Fruit fly (Drosophila melanogaster): ENCODE measurements around the gene CG11722.

Gene CG11722

dm6 chr3R:10078468-10079143, 33.3 kb upstream of the CG11722 start:
- TF ChIP-seq CG14711 (tag; optimal IDR thresholded peaks at IDR 0.05), result peak; percentile 0
- TF ChIP-seq Mnt (GFP tag; optimal IDR thresholded peaks at IDR 0.05), result no peak
- no peak for TF ChIP-seq tj (GFP tag; optimal IDR thresholded peaks at IDR 0.05)
- peak; percentile 97 for TF ChIP-seq kay (GFP tag; ENCODE audit: borderline replicate concordance)
- no peak for TF ChIP-seq bab1 (GFP tag; optimal IDR thresholded peaks at IDR 0.05)

dm6 chr3R:10076665-10077064, 31.3 kb upstream of the CG11722 start:
- TF ChIP-seq tj (GFP tag; optimal IDR thresholded peaks at IDR 0.05) (no peak), cic (GFP tag; optimal IDR thresholded peaks at IDR 0.05) (no peak), Crg-1 (GFP tag; optimal IDR thresholded peaks at IDR 0.05) (peak; percentile 30), ovo (GFP tag; optimal IDR thresholded peaks at IDR 0.05) (no peak), CG12768 (GFP tag; optimal IDR thresholded peaks at IDR 0.05) (no peak), CG7045 (GFP tag; optimal IDR thresholded peaks at IDR 0.05) (no peak), CG5204 (GFP tag; optimal IDR thresholded peaks at IDR 0.05) (no peak), Mnt (GFP tag; optimal IDR thresholded peaks at IDR 0.05) (peak; percentile 9), bab1 (GFP tag; optimal IDR thresholded peaks at IDR 0.05) (peak; percentile 36), toe (GFP tag; optimal IDR thresholded peaks at IDR 0.05) (no peak), pad (GFP tag; optimal IDR thresholded peaks at IDR 0.05) (peak; percentile 42), CG33017 (tag; optimal IDR thresholded peaks at IDR 0.05) (peak; percentile 16), CG11617 (GFP tag; optimal IDR thresholded peaks at IDR 0.05) (no peak), Clk (GFP tag; optimal IDR thresholded peaks at IDR 0.05) (no peak), CG7101 (tag; optimal IDR thresholded peaks at IDR 0.05) (peak; percentile 27), cnc (optimal IDR thresholded peaks at IDR 0.05) (no peak), kay (GFP tag; ENCODE audit: borderline replicate concordance) (peak; percentile 74), CG1620 (GFP tag; optimal IDR thresholded peaks at IDR 0.05) (peak; percentile 19), CG14711 (tag; optimal IDR thresholded peaks at IDR 0.05) (no peak), Hr96 (GFP tag; optimal IDR thresholded peaks at IDR 0.05) (no peak)

- TF ChIP-seq CG12768 (GFP tag; optimal IDR thresholded peaks at IDR 0.05) (peak; percentile 35), pad (GFP tag; optimal IDR thresholded peaks at IDR 0.05) (peak; percentile 24), CG5204 (GFP tag; optimal IDR thresholded peaks at IDR 0.05) (peak; percentile 53), tj (GFP tag; optimal IDR thresholded peaks at IDR 0.05) (no peak), CG11617 (GFP tag; optimal IDR thresholded peaks at IDR 0.05) (peak; percentile 47), CG1620 (GFP tag; optimal IDR thresholded peaks at IDR 0.05) (no peak), toe (GFP tag; optimal IDR thresholded peaks at IDR 0.05) (no peak), CG7101 (tag; optimal IDR thresholded peaks at IDR 0.05) (peak; percentile 49), Hr96 (GFP tag; optimal IDR thresholded peaks at IDR 0.05) (peak; percentile 21), cic (GFP tag; optimal IDR thresholded peaks at IDR 0.05) (peak; percentile 25), Mnt (GFP tag; optimal IDR thresholded peaks at IDR 0.05) (no peak), CG33017 (tag; optimal IDR thresholded peaks at IDR 0.05) (peak; percentile 62), kay (GFP tag; ENCODE audit: borderline replicate concordance) (peak; percentile 7)
These were observed 30.0 kb upstream of the CG11722 start, which contains the start of gene Alp13 for dm6 chr3R:10075323-10075788. Gene Alp13 (minus strand): TSS chr3R:10075373.

dm6 chr3R:10070817-10071216, 25.5 kb upstream of the CG11722 start, which contains the start of gene nerfin-2:
Gene nerfin-2 (plus strand): TSS chr3R:10071117.
- TF ChIP-seq CG12768 (GFP tag; optimal IDR thresholded peaks at IDR 0.05) (no peak), CG33017 (tag; optimal IDR thresholded peaks at IDR 0.05) (no peak), Clk (GFP tag; optimal IDR thresholded peaks at IDR 0.05) (no peak), kay (GFP tag; ENCODE audit: borderline replicate concordance) (no peak), CG14711 (tag; optimal IDR thresholded peaks at IDR 0.05) (no peak), CG11617 (GFP tag; optimal IDR thresholded peaks at IDR 0.05) (no peak), bab1 (GFP tag; optimal IDR thresholded peaks at IDR 0.05) (no peak), Crg-1 (GFP tag; optimal IDR thresholded peaks at IDR 0.05) (no peak), ovo (GFP tag; optimal IDR thresholded peaks at IDR 0.05) (no peak), CG7045 (GFP tag; optimal IDR thresholded peaks at IDR 0.05) (no peak)

- no peak for TF ChIP-seq CG1620 (GFP tag; optimal IDR thresholded peaks at IDR 0.05)
- TF ChIP-seq Hr96 (GFP tag; optimal IDR thresholded peaks at IDR 0.05), result no peak
- TF ChIP-seq CG5204 (GFP tag; optimal IDR thresholded peaks at IDR 0.05), result no peak
- TF ChIP-seq CG7045 (GFP tag; optimal IDR thresholded peaks at IDR 0.05), result no peak
- TF ChIP-seq cic (GFP tag; optimal IDR thresholded peaks at IDR 0.05), result no peak
- no peak for TF ChIP-seq tj (GFP tag; optimal IDR thresholded peaks at IDR 0.05)
- TF ChIP-seq ovo (GFP tag; optimal IDR thresholded peaks at IDR 0.05), result no peak
- no peak for TF ChIP-seq pad (GFP tag; optimal IDR thresholded peaks at IDR 0.05)
- TF ChIP-seq CG12768 (GFP tag; optimal IDR thresholded peaks at IDR 0.05), result no peak
- TF ChIP-seq CG11617 (GFP tag; optimal IDR thresholded peaks at IDR 0.05), result no peak
- TF ChIP-seq Mnt (GFP tag; optimal IDR thresholded peaks at IDR 0.05), result no peak
These were observed 24.9 kb upstream of the CG11722 start for dm6 chr3R:10070195-10070594.

- TF ChIP-seq CG1620 (GFP tag; optimal IDR thresholded peaks at IDR 0.05), result no peak
- TF ChIP-seq ovo (GFP tag; optimal IDR thresholded peaks at IDR 0.05), result no peak
- TF ChIP-seq Crg-1 (GFP tag; optimal IDR thresholded peaks at IDR 0.05), result no peak
- no peak for TF ChIP-seq CG7045 (GFP tag; optimal IDR thresholded peaks at IDR 0.05)
- no peak for TF ChIP-seq Hr96 (GFP tag; optimal IDR thresholded peaks at IDR 0.05)
- TF ChIP-seq CG11617 (GFP tag; optimal IDR thresholded peaks at IDR 0.05), result no peak
- TF ChIP-seq cnc (optimal IDR thresholded peaks at IDR 0.05), result no peak
- TF ChIP-seq CG5204 (GFP tag; optimal IDR thresholded peaks at IDR 0.05), result no peak
- no peak for TF ChIP-seq bab1 (GFP tag; optimal IDR thresholded peaks at IDR 0.05)
- no peak for TF ChIP-seq cic (GFP tag; optimal IDR thresholded peaks at IDR 0.05)
- TF ChIP-seq Mnt (GFP tag; optimal IDR thresholded peaks at IDR 0.05), result no peak
- no peak for TF ChIP-seq CG7101 (tag; optimal IDR thresholded peaks at IDR 0.05)
These were observed 23.4 kb upstream of the CG11722 start for dm6 chr3R:10068780-10069179.
